Worm (Caenorhabditis elegans) whole organism, mixed stage, embryonic: ENCODE results near the gene nspc-14.

ENCODE experiments used
- nhr-237 ChIP-seq: fragments of 150-350 bp; optimal IDR thresholded peaks from 2 replicates; lab custom pipeline; 2014; ENCODE audit warnings: missing biosample characterization, missing genetic modification characterization
- snpc-4 ChIP-seq: fragments of 150-350 bp; optimal IDR thresholded peaks from 2 replicates; lab custom pipeline; 2014; ENCODE audit warnings: missing biosample characterization, missing genetic modification characterization

DNA sequence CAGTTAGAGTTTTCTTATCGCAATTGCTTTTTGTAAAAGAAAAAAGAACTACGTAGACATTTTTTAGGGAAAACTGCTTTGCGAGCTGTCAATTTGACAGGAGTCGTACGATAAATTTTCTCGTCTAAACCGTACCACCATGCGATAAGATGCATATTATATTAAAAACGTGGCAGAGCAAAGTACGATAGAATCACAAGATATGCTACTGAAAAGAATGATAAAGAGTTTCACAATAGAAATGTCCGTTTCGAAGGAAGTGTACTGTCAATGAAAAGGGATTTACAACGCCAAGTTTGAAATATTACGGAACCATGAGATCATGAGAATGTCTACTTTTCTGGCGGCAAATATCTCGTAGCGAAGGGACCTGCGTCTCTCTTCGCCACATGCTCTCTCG lies 5.9 kb upstream of the nspc-14 start, which contains the start of gene F19H6.5:
- no peak for TF ChIP-seq nhr-237
- TF ChIP-seq snpc-4 (tag; lab: Kevin White, UChicago), result no peak
